Worm (Caenorhabditis elegans): Measurements from ENCODE around the gene col-89.

col-89 gene

ce11 chrIII:4756983-4757382 lies 9.1 kb downstream of the col-89 start, which contains the start of gene fbxl-2 (continued):
- TF ChIP-seq lir-1 (GFP tag; conservative IDR thresholded peaks at IDR 0.05) (peak; percentile 92), ceh-79 (tag; optimal IDR thresholded peaks at IDR 0.05) (no peak), mcd-1 (GFP tag; IDR thresholded peaks at IDR 0.05) (peak; percentile 96), tlf-1 (GFP tag; optimal IDR thresholded peaks at IDR 0.05) (peak; percentile 96), D2030.7 (GFP tag; IDR thresholded peaks at IDR 0.05) (peak; percentile 89), ama-1 (optimal IDR thresholded peaks at IDR 0.05) (no peak), ama-1 (GFP tag; optimal IDR thresholded peaks at IDR 0.05) (peak in 1 of 2 experiments; percentile 54), B0336.3 (GFP tag; IDR thresholded peaks at IDR 0.05) (peak; percentile 95), nfyb-1 (GFP tag; IDR thresholded peaks at IDR 0.05) (peak; percentile 96), hmg-20 (GFP tag; IDR thresholded peaks at IDR 0.05) (peak; percentile 90), F22D6.2 (tag; optimal IDR thresholded peaks at IDR 0.05) (peak; percentile 59), let-607 (tag; optimal IDR thresholded peaks at IDR 0.05) (peak; percentile 54 to 83), ets-4 (GFP tag; optimal IDR thresholded peaks at IDR 0.05) (peak; percentile 35), ztf-6 (GFP tag; IDR thresholded peaks at IDR 0.05) (0 out of 2 replicates have a peak, but pooled peaks have one; percentile 26), dpl-1 (GFP tag; optimal IDR thresholded peaks at IDR 0.05) (peak; percentile 98), egrh-3 (GFP tag; IDR thresholded peaks at IDR 0.05) (peak; percentile 63), aptf-2 (GFP tag; conservative IDR thresholded peaks at IDR 0.05) (no peak), lin-35 (GFP tag; optimal IDR thresholded peaks at IDR 0.05) (peak; percentile 91 to 99 (median 92)), B0261.1 (tag; optimal IDR thresholded peaks at IDR 0.05) (peak; percentile 21), unc-130 (GFP tag; optimal IDR thresholded peaks at IDR 0.05) (peak; percentile 36), hlh-12 (tag; optimal IDR thresholded peaks at IDR 0.05) (no peak), Y53G8AR.9 (GFP tag; conservative IDR thresholded peaks at IDR 0.05) (peak; percentile 97), hmg-1.2 (GFP tag; IDR thresholded peaks at IDR 0.05) (peak; percentile 82), mes-4 (tag; optimal IDR thresholded peaks at IDR 0.05) (no peak), Y53F4B.3 (GFP tag; IDR thresholded peaks at IDR 0.05) (no peak), zim-3 (tag; optimal IDR thresholded peaks at IDR 0.05) (no peak), lag-1 (GFP tag; IDR thresholded peaks at IDR 0.05) (no peak), chd-7 (tag; optimal IDR thresholded peaks at IDR 0.05) (peak; percentile 71), snpc-4 (GFP tag; optimal IDR thresholded peaks at IDR 0.05) (peak; percentile 26), snpc-4 (tag; optimal IDR thresholded peaks at IDR 0.05) (peak in 3 of 4 experiments; percentile 74 to 82 (median 81)), egl-18 (GFP tag; IDR thresholded peaks at IDR 0.05) (0 out of 2 replicates have a peak, but pooled peaks have one; percentile 73), T07F8.4 (tag; optimal IDR thresholded peaks at IDR 0.05) (peak; percentile 0), lsy-27 (tag; optimal IDR thresholded peaks at IDR 0.05; ENCODE audit: borderline replicate concordance, insufficient read depth) (no peak), ztf-3 (GFP tag; optimal IDR thresholded peaks at IDR 0.05) (peak; percentile 7), B0019.2 (GFP tag; conservative IDR thresholded peaks at IDR 0.05) (peak; percentile 59; the same call in 1 of the 2 replicates), B0035.1 (tag; optimal IDR thresholded peaks at IDR 0.05) (peak; percentile 67), F49E8.2 (tag; optimal IDR thresholded peaks at IDR 0.05; ENCODE audit: insufficient read depth) (peak; percentile 64), hrde-1 (tag; optimal IDR thresholded peaks at IDR 0.05; ENCODE audit: borderline replicate concordance) (peak; percentile 63), lin-26 (GFP tag; IDR thresholded peaks at IDR 0.05) (peak; percentile 78), madf-3 (GFP tag; IDR thresholded peaks at IDR 0.05) (peak; percentile 95), snpc-3.4 (tag; optimal IDR thresholded peaks at IDR 0.05) (peak; percentile 88), T26A5.8 (tag; optimal IDR thresholded peaks at IDR 0.05) (no peak), ztf-22 (GFP tag; optimal IDR thresholded peaks at IDR 0.05) (no peak), cebp-1 (GFP tag; IDR thresholded peaks at IDR 0.05) (peak; percentile 80), cebp-1 (tag; optimal IDR thresholded peaks at IDR 0.05) (peak; percentile 92), madf-8 (GFP tag; conservative IDR thresholded peaks at IDR 0.05) (peak; percentile 84), bed-2 (GFP tag; IDR thresholded peaks at IDR 0.05) (peak; percentile 82), nhr-120 (GFP tag; IDR thresholded peaks at IDR 0.05) (no peak), ceh-100 (GFP tag; IDR thresholded peaks at IDR 0.05) (peak; percentile 83)
